Worm (Caenorhabditis elegans): ENCODE data around the gene dmsr-10.
A peak's percentile ranks its signal among the peaks of the same experiment; 100 is the strongest.

Gene dmsr-10

DNA sequence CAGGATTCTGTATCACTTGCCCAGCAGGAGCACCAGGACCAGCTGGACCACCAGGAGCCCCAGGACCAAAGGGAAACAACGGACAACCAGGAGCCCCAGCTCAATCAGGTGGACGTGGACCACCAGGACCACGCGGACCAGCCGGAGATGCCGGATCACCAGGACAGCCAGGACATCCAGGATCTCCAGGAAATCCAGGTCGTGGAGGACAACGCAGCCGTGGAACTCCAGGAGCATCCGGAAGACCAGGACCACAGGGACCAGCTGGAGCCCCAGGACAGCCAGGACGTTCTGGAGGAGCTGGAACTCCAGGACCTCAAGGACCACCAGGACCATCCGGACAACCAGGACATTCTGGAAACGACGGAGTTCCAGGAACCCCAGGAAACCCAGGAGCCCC lies 34.3 kb upstream of the dmsr-10 start:
- no peak for TF ChIP-seq gmeb-1 (tag; optimal IDR thresholded peaks at IDR 0.05)
- no peak for TF ChIP-seq nhr-11 (tag; optimal IDR thresholded peaks at IDR 0.05)
- no peak for TF ChIP-seq unc-39 (tag; optimal IDR thresholded peaks at IDR 0.05)
- TF ChIP-seq ama-1 (optimal IDR thresholded peaks at IDR 0.05): no peak
- no peak for TF ChIP-seq nhr-77 (tag; optimal IDR thresholded peaks at IDR 0.05)
- TF ChIP-seq alr-1 (tag; optimal IDR thresholded peaks at IDR 0.05): no peak
- no peak for TF ChIP-seq snpc-4 (tag; optimal IDR thresholded peaks at IDR 0.05)
- TF ChIP-seq sma-3 (GFP tag; optimal IDR thresholded peaks at IDR 0.05): no peak
- no peak for TF ChIP-seq R02D3.7 (tag; optimal IDR thresholded peaks at IDR 0.05)
- no peak for TF ChIP-seq nhr-10 (tag; optimal IDR thresholded peaks at IDR 0.05)
- TF ChIP-seq F13H6.1 (tag; optimal IDR thresholded peaks at IDR 0.05): no peak
- TF ChIP-seq fos-1 (tag; optimal IDR thresholded peaks at IDR 0.05): no peak
- no peak for TF ChIP-seq peb-1 (tag; optimal IDR thresholded peaks at IDR 0.05)
- TF ChIP-seq lin-13 (GFP tag; optimal IDR thresholded peaks at IDR 0.05): no peak
- TF ChIP-seq nhr-129 (tag; optimal IDR thresholded peaks at IDR 0.05): no peak
- TF ChIP-seq unc-62 (GFP tag; optimal IDR thresholded peaks at IDR 0.05): no peak
- TF ChIP-seq ceh-16 (tag; optimal IDR thresholded peaks at IDR 0.05): no peak
- TF ChIP-seq mab-5 (tag; optimal IDR thresholded peaks at IDR 0.05): no peak

ce11 chrV:6835242-6835641 lies 33.5 kb upstream of the dmsr-10 start, which contains the start of the genes T15B7.14 and col-143:
Gene T15B7.14 (minus strand): TSS chrV:6835342.
Gene col-143 (plus strand): TSS chrV:6835635.
- no peak for TF ChIP-seq sma-9 (GFP tag; optimal IDR thresholded peaks at IDR 0.05)
- TF ChIP-seq sma-9 (tag; optimal IDR thresholded peaks at IDR 0.05): no peak
- no peak for TF ChIP-seq R02D3.7 (tag; optimal IDR thresholded peaks at IDR 0.05)
- TF ChIP-seq lsy-2 (tag; optimal IDR thresholded peaks at IDR 0.05): no peak
- no peak for TF ChIP-seq nhr-10 (tag; optimal IDR thresholded peaks at IDR 0.05)
- no peak for TF ChIP-seq mab-5 (tag; optimal IDR thresholded peaks at IDR 0.05)

ce11 chrV:6831539-6831938 lies 29.8 kb upstream of the dmsr-10 start:
- TF ChIP-seq unc-39 (tag; optimal IDR thresholded peaks at IDR 0.05): no peak
- TF ChIP-seq egl-27 (tag; optimal IDR thresholded peaks at IDR 0.05): no peak
- no peak for TF ChIP-seq elt-1 (tag; optimal IDR thresholded peaks at IDR 0.05)
- no peak for TF ChIP-seq ZK546.5 (tag; optimal IDR thresholded peaks at IDR 0.05)
- no peak for TF ChIP-seq sma-3 (GFP tag; optimal IDR thresholded peaks at IDR 0.05)
- TF ChIP-seq zag-1 (tag; optimal IDR thresholded peaks at IDR 0.05): no peak
- no peak for TF ChIP-seq C34F6.9 (tag; optimal IDR thresholded peaks at IDR 0.05)
- no peak for TF ChIP-seq nhr-10 (tag; optimal IDR thresholded peaks at IDR 0.05)
- no peak for TF ChIP-seq unc-55 (GFP tag; optimal IDR thresholded peaks at IDR 0.05)
- TF ChIP-seq ztf-4 (tag; optimal IDR thresholded peaks at IDR 0.05): no peak
- no peak for TF ChIP-seq nhr-12 (tag; optimal IDR thresholded peaks at IDR 0.05)
- TF ChIP-seq ceh-16 (tag; optimal IDR thresholded peaks at IDR 0.05): no peak
- no peak for TF ChIP-seq skn-1 (tag; optimal IDR thresholded peaks at IDR 0.05)
- no peak for TF ChIP-seq Y55F3AM.14 (GFP tag; optimal IDR thresholded peaks at IDR 0.05)
- no peak for TF ChIP-seq nhr-25 (tag; optimal IDR thresholded peaks at IDR 0.05)

DNA sequence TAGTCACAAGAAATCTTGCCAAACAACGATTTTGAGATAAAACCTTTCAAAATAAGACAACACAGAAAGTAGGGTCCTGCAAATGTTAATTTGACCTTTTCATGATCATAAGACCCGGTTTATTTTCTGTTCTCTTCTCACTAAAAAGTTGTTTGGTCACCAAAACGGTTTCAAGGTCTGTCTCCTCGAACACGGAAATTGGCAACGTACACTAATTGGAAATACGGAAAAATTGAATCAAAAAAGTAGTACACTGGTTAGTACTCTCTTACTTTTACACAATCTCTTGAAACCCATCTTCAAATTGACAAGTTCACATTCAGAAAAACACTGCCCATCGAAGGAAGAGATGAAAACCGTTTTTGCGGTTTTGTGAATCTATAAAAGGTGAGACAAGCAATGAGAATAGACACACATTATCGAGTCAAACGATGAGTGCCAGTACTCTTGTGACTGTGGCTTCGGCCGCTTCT lies 29.0 kb upstream of the dmsr-10 start, which contains the start of gene col-142:
col-142 (plus strand) TSS at position 423 of the 473 bp plus-strand sequence.
- peak; percentile 8 for TF ChIP-seq sma-3 (GFP tag; optimal IDR thresholded peaks at IDR 0.05)
- no peak for TF ChIP-seq zag-1 (tag; optimal IDR thresholded peaks at IDR 0.05)

DNA sequence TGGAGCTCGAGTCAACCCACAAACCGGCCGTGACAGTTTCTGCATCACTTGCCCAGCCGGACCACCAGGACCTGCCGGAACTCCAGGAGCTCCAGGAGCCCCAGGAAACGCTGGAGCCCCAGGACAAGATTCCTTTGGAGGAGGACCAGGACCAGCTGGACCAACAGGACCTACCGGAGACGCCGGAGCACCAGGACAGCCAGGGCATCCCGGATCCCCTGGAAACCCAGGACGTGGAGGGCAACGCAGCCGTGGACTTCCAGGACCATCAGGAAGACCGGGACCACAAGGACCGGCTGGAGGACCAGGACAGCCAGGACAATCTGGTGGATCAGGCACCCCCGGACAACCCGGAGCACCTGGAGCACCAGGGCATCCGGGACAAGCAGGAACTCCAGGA lies 28.3 kb upstream of the dmsr-10 start:
- TF ChIP-seq sma-9 (GFP tag; optimal IDR thresholded peaks at IDR 0.05) (no peak), sma-9 (tag; optimal IDR thresholded peaks at IDR 0.05) (no peak), ztf-4 (tag; optimal IDR thresholded peaks at IDR 0.05) (no peak)

DNA sequence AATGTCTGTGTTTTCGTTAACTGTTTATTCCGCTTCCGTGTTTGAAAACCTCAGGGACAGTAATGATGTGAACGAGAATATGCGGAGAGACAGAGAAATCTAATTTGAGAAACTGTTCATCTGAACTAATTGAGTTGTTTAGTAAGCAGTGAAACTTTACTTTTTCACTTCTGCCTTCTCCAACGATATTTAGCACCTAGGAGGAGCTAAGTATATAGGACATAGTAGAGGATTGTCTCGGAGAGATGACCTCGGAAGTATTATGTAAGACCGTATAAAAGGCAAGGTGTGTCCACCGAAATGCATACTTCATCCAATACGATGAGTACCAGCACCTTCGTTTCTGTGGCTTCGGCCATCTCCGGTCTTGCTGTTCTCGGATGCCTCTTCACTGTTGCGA lies 27.7 kb upstream of the dmsr-10 start, which contains the start of gene col-141:
col-141 (plus strand) TSS at position 301 of the 400 bp plus-strand sequence.
- TF ChIP-seq fos-1 (tag; optimal IDR thresholded peaks at IDR 0.05): no peak
- no peak for TF ChIP-seq nhr-129 (tag; optimal IDR thresholded peaks at IDR 0.05)
- no peak for TF ChIP-seq sem-4 (tag; optimal IDR thresholded peaks at IDR 0.05)
- TF ChIP-seq crh-2 (tag; optimal IDR thresholded peaks at IDR 0.05): no peak
- TF ChIP-seq Y55F3AM.14 (GFP tag; optimal IDR thresholded peaks at IDR 0.05): no peak
- TF ChIP-seq ZK546.5 (tag; optimal IDR thresholded peaks at IDR 0.05): no peak
- TF ChIP-seq mdl-1 (tag; optimal IDR thresholded peaks at IDR 0.05): no peak
- no peak for TF ChIP-seq lsy-2 (tag; optimal IDR thresholded peaks at IDR 0.05)
- TF ChIP-seq elt-3 (tag; optimal IDR thresholded peaks at IDR 0.05): no peak
- no peak for TF ChIP-seq nhr-10 (tag; optimal IDR thresholded peaks at IDR 0.05)
- no peak for TF ChIP-seq unc-55 (GFP tag; optimal IDR thresholded peaks at IDR 0.05)
- TF ChIP-seq alr-1 (tag; optimal IDR thresholded peaks at IDR 0.05): no peak
- TF ChIP-seq mbf-1 (tag; optimal IDR thresholded peaks at IDR 0.05): no peak
